Fruit fly (Drosophila melanogaster) whole organism, embryonic: ENCODE results near the gene CG13894.
A peak's percentile ranks its signal among the peaks of the same experiment; 100 is the strongest.

Source experiments
- Atf6 ChIP-seq: fragments of 200-800 bp; sonication (Bioruptor generic); IDR thresholded peaks from 2 replicates; pipeline ENCODE4 v1.3.6; 2022; ENCODE audit warnings: missing biosample characterization, missing genetic modification characterization
- Awh ChIP-seq: fragments of 200-800 bp; sonication (Bioruptor generic); IDR thresholded peaks from 2 replicates; pipeline ENCODE4, ENCODE4 v1.3.6; 2022; ENCODE audit warnings: missing biosample characterization, missing genetic modification characterization
- Bteb2 ChIP-seq: fragments of 200-800 bp; sonication (Bioruptor generic); optimal IDR thresholded peaks from 2 replicates; lab custom pipeline; 2016; ENCODE audit warnings: missing biosample characterization, missing genetic modification characterization
- CG10543 ChIP-seq: fragments of 200-800 bp; sonication (Bioruptor generic); optimal IDR thresholded peaks from 3 replicates; lab custom pipeline; 2017; ENCODE audit warnings: missing biosample characterization, mild to moderate bottlenecking, missing genetic modification characterization, moderate library complexity
- CG10654 ChIP-seq: fragments of 200-800 bp; sonication (Bioruptor generic); optimal IDR thresholded peaks from 2 replicates; lab custom pipeline; 2016; ENCODE audit warnings: missing biosample characterization, missing genetic modification characterization
- CG12104 ChIP-seq: fragments of 200-800 bp; sonication (Bioruptor generic); optimal IDR thresholded peaks from 3 replicates; lab custom pipeline; 2016; ENCODE audit warnings: missing biosample characterization, missing genetic modification characterization
- CG12942 ChIP-seq: fragments of 200-800 bp; sonication (Bioruptor generic); optimal IDR thresholded peaks from 3 replicates; lab custom pipeline; 2016; ENCODE audit warnings: missing biosample characterization, missing genetic modification characterization
- CG14860 ChIP-seq: fragments of 200-800 bp; sonication (Bioruptor generic); IDR thresholded peaks from 3 replicates; pipeline ENCODE4 v1.3.6; 2022; ENCODE audit warnings: missing biosample characterization, missing genetic modification characterization; ENCODE audit not compliant: partially characterized antibody
- CG15073 ChIP-seq: fragments of 200-800 bp; sonication (Bioruptor generic); optimal IDR thresholded peaks from 2 replicates; lab custom pipeline; 2016; ENCODE audit warnings: missing biosample characterization, missing genetic modification characterization
- CG17568 ChIP-seq: fragments of 200-800 bp; sonication (Bioruptor generic); optimal IDR thresholded peaks from 2 replicates; lab custom pipeline; 2018; ENCODE audit warnings: missing biosample characterization, mild to moderate bottlenecking, missing genetic modification characterization, moderate library complexity
- CG17912 ChIP-seq: fragments of 200-800 bp; sonication (Bioruptor generic); optimal IDR thresholded peaks from 2 replicates; lab custom pipeline; 2018; ENCODE audit warnings: missing biosample characterization, mild to moderate bottlenecking, missing genetic modification characterization
- CG2889 ChIP-seq: fragments of 200-800 bp; sonication (Bioruptor generic); IDR thresholded peaks from 3 replicates; pipeline ENCODE4 v1.3.6; 2022; ENCODE audit warnings: missing biosample characterization, missing genetic modification characterization
- CG33557 ChIP-seq: fragments of 200-800 bp; sonication (Bioruptor generic); optimal IDR thresholded peaks from 2 replicates; lab custom pipeline; 2019; ENCODE audit warnings: missing biosample characterization, mild to moderate bottlenecking, missing genetic modification characterization, moderate library complexity
- CG6765 ChIP-seq: fragments of 200-800 bp; sonication (Bioruptor generic); optimal IDR thresholded peaks from 3 replicates; lab custom pipeline; 2017; ENCODE audit warnings: missing biosample characterization, mild to moderate bottlenecking, missing genetic modification characterization
- CG7987 ChIP-seq: fragments of 200-800 bp; sonication (Bioruptor generic); optimal IDR thresholded peaks from 2 replicates; lab custom pipeline; 2018; ENCODE audit warnings: missing biosample characterization, mild to moderate bottlenecking, missing genetic modification characterization, moderate library complexity
- D19A ChIP-seq: fragments of 200-800 bp; optimal IDR thresholded peaks from 3 replicates; lab custom pipeline; 2019; ENCODE audit warnings: missing biosample characterization, mild to moderate bottlenecking, missing genetic modification characterization, moderate library complexity
- Deaf1 ChIP-seq: fragments of 200-800 bp; optimal IDR thresholded peaks from 3 replicates; lab custom pipeline; 2019; ENCODE audit warnings: missing biosample characterization, mild to moderate bottlenecking, missing genetic modification characterization, moderate library complexity
- Dll ChIP-seq: fragments of 200-800 bp; sonication (Bioruptor generic); IDR thresholded peaks from 4 replicates; pipeline ENCODE4 v1.3.6; 2022; ENCODE audit warnings: missing biosample characterization, missing genetic modification characterization; ENCODE audit not compliant: partially characterized antibody
- Dref ChIP-seq: fragments of 200-800 bp; sonication (Bioruptor generic); IDR thresholded peaks from 2 replicates; pipeline ENCODE4 v1.3.6; 2022; ENCODE audit warnings: missing biosample characterization, missing genetic modification characterization
- E2f2 ChIP-seq: fragments of 200-800 bp; sonication (Bioruptor generic); IDR thresholded peaks from 2 replicates; pipeline ENCODE4 v1.3.6; 2022; ENCODE audit warnings: missing biosample characterization, missing genetic modification characterization
- Fer1 ChIP-seq: fragments of 200-800 bp; sonication (Bioruptor generic); optimal IDR thresholded peaks from 2 replicates; lab custom pipeline; 2017; ENCODE audit warnings: missing biosample characterization, mild to moderate bottlenecking, missing genetic modification characterization
- Lhr ChIP-seq: fragments of 200-800 bp; sonication (Bioruptor generic); optimal IDR thresholded peaks from 3 replicates; lab custom pipeline; 2017; ENCODE audit warnings: mild to moderate bottlenecking, missing biosample characterization, missing genetic modification reagents, missing genetic modification characterization
- amos ChIP-seq: fragments of 200-800 bp; sonication (Bioruptor generic); IDR thresholded peaks from 2 replicates; pipeline ENCODE4 v1.3.6; 2022; ENCODE audit warnings: missing biosample characterization, missing genetic modification characterization; ENCODE audit not compliant: partially characterized antibody
- ash1 ChIP-seq: fragments of 200-800 bp; sonication (Bioruptor generic); optimal IDR thresholded peaks from 2 replicates; lab custom pipeline; 2018; ENCODE audit warnings: missing biosample characterization, mild to moderate bottlenecking, missing genetic modification characterization
- az2 ChIP-seq: fragments of 200-800 bp; sonication (Bioruptor generic); optimal IDR thresholded peaks from 3 replicates; lab custom pipeline; 2016; ENCODE audit warnings: missing biosample characterization, missing genetic modification characterization
- bab2 ChIP-seq: fragments of 200-800 bp; sonication (Bioruptor generic); optimal IDR thresholded peaks from 2 replicates; lab custom pipeline; 2016; ENCODE audit warnings: missing biosample characterization, missing genetic modification characterization
- cg ChIP-seq: fragments of 200-800 bp; sonication (Bioruptor generic); optimal IDR thresholded peaks from 3 replicates; lab custom pipeline; 2019; ENCODE audit warnings: missing biosample characterization, mild to moderate bottlenecking, missing genetic modification characterization, moderate library complexity
- chif ChIP-seq, 2 experiments: fragments of 200-800 bp; sonication (Bioruptor generic); optimal IDR thresholded peaks; 3 replicates each; lab custom pipeline; 2016; ENCODE audit warnings: missing biosample characterization in 2 of 2, missing genetic modification characterization in 2 of 2
- ci ChIP-seq: fragments of 200-800 bp; sonication (Bioruptor generic); IDR thresholded peaks from 3 replicates; pipeline ENCODE4 v1.3.6; 2022; ENCODE audit warnings: missing biosample characterization, missing genetic modification characterization
- crc ChIP-seq: fragments of 200-800 bp; sonication (Bioruptor generic); optimal IDR thresholded peaks from 2 replicates; lab custom pipeline; 2016; ENCODE audit warnings: missing biosample characterization, missing genetic modification characterization
- crp ChIP-seq, 2 experiments: fragments of 200-800 bp; sonication (Bioruptor generic); optimal IDR thresholded peaks; 2 replicates in 1 of 2; 3 replicates in 1 of 2; lab custom pipeline; 2017; ENCODE audit warnings: missing biosample characterization in 2 of 2, missing genetic modification characterization in 2 of 2, mild to moderate bottlenecking in 1 of 2, moderate library complexity in 1 of 2
- exex ChIP-seq: fragments of 200-800 bp; sonication (Bioruptor generic); optimal IDR thresholded peaks from 4 replicates; lab custom pipeline; 2018; ENCODE audit warnings: missing biosample characterization, mild to moderate bottlenecking, missing genetic modification characterization, moderate library complexity
- gcm ChIP-seq: fragments of 200-800 bp; sonication (Bioruptor generic); optimal IDR thresholded peaks from 2 replicates; lab custom pipeline; 2019; ENCODE audit warnings: missing biosample characterization, mild to moderate bottlenecking, missing genetic modification characterization, moderate library complexity
- grn ChIP-seq: fragments of 200-800 bp; sonication (Bioruptor generic); optimal IDR thresholded peaks from 3 replicates; lab custom pipeline; 2017; ENCODE audit warnings: missing biosample characterization, missing genetic modification characterization
- hb ChIP-seq: fragments of 200-800 bp; sonication (Bioruptor generic); IDR thresholded peaks from 3 replicates; pipeline ENCODE4 v1.3.6; 2022; ENCODE audit warnings: missing biosample characterization, missing genetic modification characterization; ENCODE audit not compliant: partially characterized antibody
- hth ChIP-seq: fragments of >200 bp; optimal IDR thresholded peaks from 2 replicates; lab custom pipeline; 2017; ENCODE audit warnings: inconsistent platforms
- klu ChIP-seq: fragments of 200-800 bp; sonication (Bioruptor generic); IDR thresholded peaks from 2 replicates; pipeline ENCODE4 v1.3.6; 2022; ENCODE audit warnings: missing biosample characterization, missing genetic modification characterization
- lilli ChIP-seq: fragments of 200-800 bp; sonication (Bioruptor generic); optimal IDR thresholded peaks from 3 replicates; lab custom pipeline; 2016; ENCODE audit warnings: missing biosample characterization, missing genetic modification characterization
- maf-S ChIP-seq: fragments of 200-800 bp; sonication (Bioruptor generic); optimal IDR thresholded peaks from 2 replicates; lab custom pipeline; 2016; ENCODE audit warnings: missing biosample characterization, missing genetic modification characterization
- oc ChIP-seq: fragments of 200-800 bp; sonication (Bioruptor generic); optimal IDR thresholded peaks from 2 replicates; lab custom pipeline; 2018; ENCODE audit warnings: missing biosample characterization, mild to moderate bottlenecking, missing genetic modification characterization, moderate library complexity
- onecut ChIP-seq: fragments of 200-800 bp; sonication (Bioruptor generic); IDR thresholded peaks from 2 replicates; pipeline ENCODE4 v1.3.6; 2022; ENCODE audit warnings: missing biosample characterization, missing genetic modification characterization
- pros ChIP-seq: fragments of 200-800 bp; sonication (Bioruptor generic); optimal IDR thresholded peaks from 3 replicates; lab custom pipeline; 2019; ENCODE audit warnings: missing biosample characterization, mild to moderate bottlenecking, missing genetic modification characterization, moderate library complexity
- sens ChIP-seq: fragments of 200-800 bp; sonication (Bioruptor generic); peaks from one replicate; lab custom pipeline; 2016; ENCODE audit warnings: missing biosample characterization, missing genetic modification characterization
- slou ChIP-seq: fragments of 200-800 bp; sonication (Bioruptor generic); optimal IDR thresholded peaks from 3 replicates; lab custom pipeline; 2016; ENCODE audit warnings: missing biosample characterization, missing genetic modification characterization
- slp2 ChIP-seq: fragments of 200-800 bp; sonication (Bioruptor generic); optimal IDR thresholded peaks from 2 replicates; lab custom pipeline; 2016; ENCODE audit warnings: missing biosample characterization, missing genetic modification characterization
- twi ChIP-seq: fragments of 200-800 bp; optimal IDR thresholded peaks from 2 replicates; lab custom pipeline; 2019; ENCODE audit warnings: missing biosample characterization, mild to moderate bottlenecking, missing genetic modification characterization, moderate library complexity
- unc-4 ChIP-seq: fragments of 200-800 bp; sonication (Bioruptor generic); IDR thresholded peaks from 2 replicates; pipeline ENCODE4 v1.3.6; 2022; ENCODE audit warnings: missing biosample characterization, missing genetic modification characterization; ENCODE audit not compliant: partially characterized antibody
- usp ChIP-seq: fragments of >200 bp; optimal IDR thresholded peaks from 2 replicates; lab custom pipeline; 2017; ENCODE audit warnings: missing biosample characterization, missing genetic modification characterization
- vvl ChIP-seq: fragments of 200-800 bp; sonication (Bioruptor generic); IDR thresholded peaks from 2 replicates; pipeline ENCODE4 v1.3.6; 2022; ENCODE audit warnings: missing biosample characterization, missing genetic modification characterization
- wek ChIP-seq: fragments of 200-800 bp; sonication (Bioruptor generic); optimal IDR thresholded peaks from 3 replicates; lab custom pipeline; 2018; ENCODE audit warnings: missing biosample characterization, mild to moderate bottlenecking, missing genetic modification characterization, moderate library complexity
- z ChIP-seq: fragments of 200-800 bp; sonication (Bioruptor generic); IDR thresholded peaks from 3 replicates; pipeline ENCODE4 v1.3.6; 2022; ENCODE audit warnings: missing biosample characterization, missing genetic modification characterization

CG13894 gene

DNA sequence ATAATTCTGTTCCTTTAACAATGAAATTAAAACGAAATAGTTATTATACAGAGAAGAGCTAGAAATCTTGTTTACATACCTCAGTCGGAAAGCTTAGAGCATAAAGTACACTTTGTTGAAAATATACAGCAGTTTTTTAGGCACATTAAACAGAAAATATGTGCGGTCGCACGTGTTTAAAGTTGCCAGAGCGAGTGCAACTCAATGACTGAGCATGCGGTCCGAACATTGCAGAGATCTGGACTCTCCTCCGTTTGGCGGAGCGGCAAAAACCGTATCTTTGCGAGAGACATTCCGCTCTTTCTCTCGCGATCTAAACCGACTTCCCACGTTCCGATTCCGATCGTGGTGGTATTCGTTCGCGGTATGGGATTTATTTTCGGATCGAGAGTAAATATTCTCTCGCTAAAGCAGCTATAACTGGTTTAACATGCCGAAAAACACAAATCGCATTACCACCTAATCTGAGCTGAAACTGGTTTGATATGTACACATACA is 9.1 kb upstream of the CG13894 start, which contains the start of gene CG13895:
TSS of gene CG13895 (minus strand) at position 214 of the 498 bp plus-strand sequence.
- TF ChIP-seq CG10543 (peak; percentile 26), D19A (tag; lab: Kevin White, UChicago) (no peak), slp2 (GFP tag; lab: Kevin White, UChicago) (peak; percentile 7), Atf6 (GFP tag; lab: Robert Waterston, UW) (no peak), bab2 (GFP tag; lab: Kevin White, UChicago) (no peak), grn (GFP tag; lab: Kevin White, UChicago) (no peak), twi (tag; lab: Kevin White, UChicago) (peak; percentile 10), crc (GFP tag; lab: Kevin White, UChicago) (no peak), CG12104 (GFP tag; lab: Kevin White, UChicago) (no peak), klu (GFP tag; lab: Robert Waterston, UW) (no peak), ash1 (no peak), Deaf1 (tag; lab: Kevin White, UChicago) (peak; percentile 71), lilli (GFP tag; lab: Kevin White, UChicago) (no peak), usp (GFP tag; lab: Kevin White, UChicago) (no peak), az2 (GFP tag; lab: Kevin White, UChicago) (no peak), ci (GFP tag; lab: Robert Waterston, UW) (peak; percentile 65; the same call in 1 of the 3 replicates), amos (GFP tag; lab: Robert Waterston, UW) (peak; percentile 18; the same call in 1 of the 2 replicates), crp (GFP tag; optimal IDR thresholded peaks at IDR 0.05; lab: Kevin White, UChicago) (no peak), Lhr (GFP tag; lab: Kevin White, UChicago) (no peak), oc (tag; lab: Kevin White, UChicago) (peak; percentile 61), CG14860 (GFP tag; lab: Robert Waterston, UW) (no peak), pros (GFP tag; lab: Kevin White, UChicago) (peak; percentile 55), CG12942 (GFP tag; lab: Kevin White, UChicago) (no peak), CG15073 (GFP tag; lab: Kevin White, UChicago) (no peak), hth (lab: Kevin White, UChicago) (no peak), Bteb2 (GFP tag; lab: Kevin White, UChicago) (no peak), Awh (GFP tag; lab: Robert Waterston, UW) (no peak), Dref (no peak), slou (GFP tag; lab: Kevin White, UChicago) (no peak), cg (GFP tag; lab: Kevin White, UChicago) (peak; percentile 4), CG17912 (GFP tag; lab: Kevin White, UChicago) (no peak), onecut (GFP tag; lab: Robert Waterston, UW) (no peak), E2f2 (GFP tag; lab: Robert Waterston, UW) (peak; percentile 21; the same call in 1 of the 2 replicates), CG2889 (no peak), unc-4 (GFP tag; lab: Robert Waterston, UW) (peak; percentile 40; the same call in 1 of the 2 replicates), hb (no peak), exex (tag; lab: Kevin White, UChicago) (no peak), gcm (peak; percentile 0), CG10654 (no peak), vvl (no peak), z (GFP tag; lab: Robert Waterston, UW) (peak; percentile 79), chif (GFP tag; optimal IDR thresholded peaks at IDR 0.05; lab: Kevin White, UChicago) (no peak), CG7987 (GFP tag; lab: Kevin White, UChicago) (no peak), CG17568 (GFP tag; lab: Kevin White, UChicago) (no peak), Fer1 (GFP tag; lab: Kevin White, UChicago) (peak; percentile 52), CG6765 (GFP tag; lab: Kevin White, UChicago) (no peak), CG33557 (GFP tag; lab: Kevin White, UChicago) (no peak), sens (GFP tag; lab: Kevin White, UChicago) (no peak), maf-S (GFP tag; lab: Kevin White, UChicago) (no peak), wek (GFP tag; lab: Kevin White, UChicago) (no peak), Dll (peak; percentile 54; the same call in 2 of the 4 replicates)
